Fruit fly (Drosophila melanogaster): ENCODE results near the gene Irp-1A.

dm6 chr3R:22698208-22698607 lies 26.2 kb downstream of the Irp-1A start, which contains the start of gene Cyp6d4:
- TF ChIP-seq h (optimal IDR thresholded peaks at IDR 0.05) = no peak
- no peak for TF ChIP-seq insv (optimal IDR thresholded peaks at IDR 0.05)
- no peak for TF ChIP-seq psq (optimal IDR thresholded peaks at IDR 0.05)
- no peak for TF ChIP-seq Sin3A (optimal IDR thresholded peaks at IDR 0.05)
- TF ChIP-seq ttk (optimal IDR thresholded peaks at IDR 0.05) = no peak
- TF ChIP-seq Myc (optimal IDR thresholded peaks at IDR 0.05) = no peak
